Worm (Caenorhabditis elegans): ENCODE measurements around the gene nhr-249.

nhr-249 gene

DNA sequence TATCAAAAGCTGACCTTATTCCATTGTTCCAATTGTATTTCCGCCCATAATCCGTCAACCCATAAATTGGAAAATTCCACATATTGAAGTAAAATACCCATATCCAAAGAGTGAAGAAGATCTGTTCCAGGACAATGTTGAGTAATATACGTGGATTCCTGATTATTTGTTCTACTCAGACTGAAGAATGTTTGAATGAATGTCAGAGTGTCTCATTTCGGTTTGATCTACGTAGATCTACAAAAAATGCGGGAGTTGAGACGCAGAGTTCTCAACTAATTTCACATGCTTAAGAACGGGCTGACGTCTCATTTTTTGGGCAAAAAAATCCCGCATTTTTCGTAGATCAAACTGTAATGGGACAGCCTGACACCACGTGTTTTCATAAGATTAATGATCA is at the start of gene nhr-249:
Gene nhr-249, minus strand, starts transcription at position 101 of the 400 bp plus-strand sequence.
- TF ChIP-seq lsy-2 (tag; optimal IDR thresholded peaks at IDR 0.05) (no peak), mbf-1 (tag; optimal IDR thresholded peaks at IDR 0.05) (no peak)

DNA sequence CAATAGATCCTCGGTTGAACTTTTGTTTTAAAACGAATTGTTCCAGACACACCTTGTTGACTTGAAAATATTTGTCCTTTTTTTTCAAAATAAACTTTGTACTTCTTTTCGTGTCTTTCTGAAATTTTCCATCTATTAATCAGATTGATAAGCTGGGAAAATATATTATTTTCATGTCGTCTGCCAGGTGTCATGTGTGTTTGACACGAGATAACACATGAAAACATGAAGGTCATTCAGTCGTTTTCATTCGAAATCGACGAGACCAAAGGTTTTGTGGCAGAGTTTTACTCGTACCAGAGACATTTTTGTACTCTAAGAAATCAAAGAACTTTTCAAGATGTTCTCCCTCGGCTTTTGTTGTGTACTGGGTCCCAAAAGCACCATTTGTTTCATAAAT is 48.3 kb upstream of the nhr-249 start:
- no peak for TF ChIP-seq ceh-82 (tag; optimal IDR thresholded peaks at IDR 0.05)
- TF ChIP-seq F13H6.1 (tag; optimal IDR thresholded peaks at IDR 0.05) = peak; percentile 25
- TF ChIP-seq lin-39 (tag; optimal IDR thresholded peaks at IDR 0.05) = no peak
- no peak for TF ChIP-seq nhr-21 (tag; optimal IDR thresholded peaks at IDR 0.05)
- TF ChIP-seq crh-2 (tag; optimal IDR thresholded peaks at IDR 0.05) = peak; percentile 50
- peak; percentile 41 for TF ChIP-seq sma-3 (GFP tag; optimal IDR thresholded peaks at IDR 0.05)
- no peak for TF ChIP-seq elt-1 (tag; optimal IDR thresholded peaks at IDR 0.05)
- TF ChIP-seq egl-27 (tag; optimal IDR thresholded peaks at IDR 0.05) = no peak
- TF ChIP-seq skn-1 (tag; optimal IDR thresholded peaks at IDR 0.05) = no peak
- no peak for TF ChIP-seq unc-39 (tag; optimal IDR thresholded peaks at IDR 0.05)
- TF ChIP-seq ama-1 (optimal IDR thresholded peaks at IDR 0.05) = no peak
- peak; percentile 24 for TF ChIP-seq fos-1 (tag; optimal IDR thresholded peaks at IDR 0.05)
- TF ChIP-seq unc-55 (GFP tag; optimal IDR thresholded peaks at IDR 0.05) = no peak
- TF ChIP-seq C34F6.9 (tag; optimal IDR thresholded peaks at IDR 0.05) = peak; percentile 25
- TF ChIP-seq nhr-6 (tag; optimal IDR thresholded peaks at IDR 0.05) = no peak
- TF ChIP-seq nhr-25 (tag; optimal IDR thresholded peaks at IDR 0.05) = peak; percentile 53
- TF ChIP-seq ZK546.5 (tag; optimal IDR thresholded peaks at IDR 0.05) = no peak
- TF ChIP-seq mab-5 (tag; optimal IDR thresholded peaks at IDR 0.05) = no peak
- TF ChIP-seq nhr-12 (tag; optimal IDR thresholded peaks at IDR 0.05) = no peak
- no peak for TF ChIP-seq dmd-4 (tag; optimal IDR thresholded peaks at IDR 0.05)
- peak; percentile 64 for TF ChIP-seq sma-9 (GFP tag; optimal IDR thresholded peaks at IDR 0.05)
- TF ChIP-seq sma-9 (tag; optimal IDR thresholded peaks at IDR 0.05) = no peak
- no peak for TF ChIP-seq R02D3.7 (tag; optimal IDR thresholded peaks at IDR 0.05)
- TF ChIP-seq ztf-11 (tag; optimal IDR thresholded peaks at IDR 0.05) = no peak
- TF ChIP-seq alr-1 (tag; optimal IDR thresholded peaks at IDR 0.05) = no peak
- no peak for TF ChIP-seq mbf-1 (tag; optimal IDR thresholded peaks at IDR 0.05)
- peak; percentile 45 for TF ChIP-seq nhr-129 (tag; optimal IDR thresholded peaks at IDR 0.05)
- TF ChIP-seq aly-2 (tag; optimal IDR thresholded peaks at IDR 0.05) = no peak
- peak in 1 of 2 experiments; percentile 22 for TF ChIP-seq mdl-1 (tag; optimal IDR thresholded peaks at IDR 0.05)
- no peak for TF ChIP-seq elt-3 (tag; optimal IDR thresholded peaks at IDR 0.05)
- no peak for TF ChIP-seq blmp-1 (tag; optimal IDR thresholded peaks at IDR 0.05; ENCODE audit: insufficient read depth)
- no peak for TF ChIP-seq zag-1 (tag; optimal IDR thresholded peaks at IDR 0.05)
- TF ChIP-seq ztf-1 (GFP tag; conservative IDR thresholded peaks at IDR 0.05) = no peak
- TF ChIP-seq ztf-4 (tag; optimal IDR thresholded peaks at IDR 0.05) = no peak
- TF ChIP-seq lsy-2 (tag; optimal IDR thresholded peaks at IDR 0.05) = peak in 1 of 2 experiments; percentile 29
- TF ChIP-seq nhr-23 (tag; optimal IDR thresholded peaks at IDR 0.05) = no peak
- no peak for TF ChIP-seq Y55F3AM.14 (GFP tag; optimal IDR thresholded peaks at IDR 0.05)
- no peak for TF ChIP-seq sem-4 (tag; optimal IDR thresholded peaks at IDR 0.05)
- TF ChIP-seq snpc-4 (tag; optimal IDR thresholded peaks at IDR 0.05) = no peak
- TF ChIP-seq gmeb-1 (tag; optimal IDR thresholded peaks at IDR 0.05) = peak; percentile 27
- TF ChIP-seq nhr-237 (tag; optimal IDR thresholded peaks at IDR 0.05) = no peak
- no peak for TF ChIP-seq nhr-10 (tag; optimal IDR thresholded peaks at IDR 0.05)
- no peak for TF ChIP-seq ceh-16 (tag; optimal IDR thresholded peaks at IDR 0.05)
- no peak for TF ChIP-seq unc-62 (GFP tag; optimal IDR thresholded peaks at IDR 0.05)
- no peak for TF ChIP-seq peb-1 (tag; optimal IDR thresholded peaks at IDR 0.05)
- TF ChIP-seq lin-11 (tag; optimal IDR thresholded peaks at IDR 0.05) = no peak
- no peak for TF ChIP-seq nhr-77 (tag; optimal IDR thresholded peaks at IDR 0.05)
- TF ChIP-seq lin-13 (GFP tag; optimal IDR thresholded peaks at IDR 0.05) = no peak
- TF ChIP-seq nhr-11 (tag; optimal IDR thresholded peaks at IDR 0.05) = no peak

Data from whole organism, L2 larva.